Worm (Caenorhabditis elegans): ENCODE results near the gene F11D5.1.

The F11D5.1 gene

ce11 chrX:3343620-3344197 lies 10.8 kb downstream of the F11D5.1 start:
- TF ChIP-seq ceh-16 (tag; optimal IDR thresholded peaks at IDR 0.05) (peak; percentile 23), alr-1 (tag; optimal IDR thresholded peaks at IDR 0.05) (no peak), nhr-77 (tag; optimal IDR thresholded peaks at IDR 0.05) (no peak), sma-9 (GFP tag; optimal IDR thresholded peaks at IDR 0.05) (peak; percentile 1), sma-9 (tag; optimal IDR thresholded peaks at IDR 0.05) (no peak), nhr-10 (tag; optimal IDR thresholded peaks at IDR 0.05) (no peak), nhr-129 (tag; optimal IDR thresholded peaks at IDR 0.05) (peak; percentile 24), nhr-25 (tag; optimal IDR thresholded peaks at IDR 0.05) (peak; percentile 74)

ce11 chrX:3347904-3348441 lies 15.0 kb downstream of the F11D5.1 start, which contains the start of gene ZK816.3:
Gene ZK816.3, plus strand, starts transcription at chrX:3348391.
- TF ChIP-seq sma-9 (GFP tag; optimal IDR thresholded peaks at IDR 0.05) (peak; percentile 33), sma-9 (tag; optimal IDR thresholded peaks at IDR 0.05) (no peak), unc-55 (GFP tag; optimal IDR thresholded peaks at IDR 0.05) (peak; percentile 31), Y55F3AM.14 (GFP tag; optimal IDR thresholded peaks at IDR 0.05) (no peak), nhr-129 (tag; optimal IDR thresholded peaks at IDR 0.05) (peak; percentile 56), nhr-21 (tag; optimal IDR thresholded peaks at IDR 0.05) (peak; percentile 14), sma-3 (GFP tag; optimal IDR thresholded peaks at IDR 0.05) (peak; percentile 38), fos-1 (tag; optimal IDR thresholded peaks at IDR 0.05) (peak; percentile 41), ceh-82 (tag; optimal IDR thresholded peaks at IDR 0.05) (no peak), lin-11 (tag; optimal IDR thresholded peaks at IDR 0.05) (peak; percentile 0), gmeb-1 (tag; optimal IDR thresholded peaks at IDR 0.05) (no peak), mbf-1 (tag; optimal IDR thresholded peaks at IDR 0.05) (no peak), lin-13 (GFP tag; optimal IDR thresholded peaks at IDR 0.05) (peak; percentile 13), crh-2 (tag; optimal IDR thresholded peaks at IDR 0.05) (peak; percentile 12)

- no peak for TF ChIP-seq ztf-11 (tag; optimal IDR thresholded peaks at IDR 0.05)
- TF ChIP-seq blmp-1 (tag; optimal IDR thresholded peaks at IDR 0.05; ENCODE audit: insufficient read depth) = no peak
- TF ChIP-seq zag-1 (tag; optimal IDR thresholded peaks at IDR 0.05) = no peak
- no peak for TF ChIP-seq unc-55 (GFP tag; optimal IDR thresholded peaks at IDR 0.05)
- TF ChIP-seq lin-13 (GFP tag; optimal IDR thresholded peaks at IDR 0.05) = no peak
- no peak for TF ChIP-seq unc-39 (tag; optimal IDR thresholded peaks at IDR 0.05)
- no peak for TF ChIP-seq nhr-12 (tag; optimal IDR thresholded peaks at IDR 0.05)
- no peak for TF ChIP-seq ama-1 (optimal IDR thresholded peaks at IDR 0.05)
- no peak for TF ChIP-seq nhr-10 (tag; optimal IDR thresholded peaks at IDR 0.05)
- TF ChIP-seq R02D3.7 (tag; optimal IDR thresholded peaks at IDR 0.05) = no peak
Observed at ce11 chrX:3350306-3350705, 17.4 kb downstream of the F11D5.1 start, which contains the start of gene nspg-4. Gene nspg-4, minus strand, starts transcription at chrX:3350406.

- TF ChIP-seq ZK546.5 (tag; optimal IDR thresholded peaks at IDR 0.05) (no peak), gmeb-1 (tag; optimal IDR thresholded peaks at IDR 0.05) (no peak), nhr-10 (tag; optimal IDR thresholded peaks at IDR 0.05) (no peak), aly-2 (tag; optimal IDR thresholded peaks at IDR 0.05) (no peak), unc-62 (GFP tag; optimal IDR thresholded peaks at IDR 0.05) (no peak), C34F6.9 (tag; optimal IDR thresholded peaks at IDR 0.05) (no peak), nhr-77 (tag; optimal IDR thresholded peaks at IDR 0.05) (no peak), ama-1 (optimal IDR thresholded peaks at IDR 0.05) (no peak), lin-13 (GFP tag; optimal IDR thresholded peaks at IDR 0.05) (no peak), fos-1 (tag; optimal IDR thresholded peaks at IDR 0.05) (no peak), skn-1 (tag; optimal IDR thresholded peaks at IDR 0.05) (no peak)
Observed at ce11 chrX:3351526-3351925, 18.6 kb downstream of the F11D5.1 start, which contains the start of gene ZK816.1. Gene ZK816.1, plus strand, starts transcription at chrX:3351712.

ce11 chrX:3362378-3362777 lies 29.5 kb downstream of the F11D5.1 start, which contains the start of gene dhs-26:
Gene dhs-26, minus strand, starts transcription at chrX:3362493.
- TF ChIP-seq ceh-16 (tag; optimal IDR thresholded peaks at IDR 0.05) (no peak), sma-3 (GFP tag; optimal IDR thresholded peaks at IDR 0.05) (no peak), snpc-4 (tag; optimal IDR thresholded peaks at IDR 0.05) (no peak), gmeb-1 (tag; optimal IDR thresholded peaks at IDR 0.05) (no peak), F13H6.1 (tag; optimal IDR thresholded peaks at IDR 0.05) (no peak), elt-3 (tag; optimal IDR thresholded peaks at IDR 0.05) (no peak), nhr-6 (tag; optimal IDR thresholded peaks at IDR 0.05) (no peak), nhr-12 (tag; optimal IDR thresholded peaks at IDR 0.05) (no peak), fos-1 (tag; optimal IDR thresholded peaks at IDR 0.05) (no peak), lin-11 (tag; optimal IDR thresholded peaks at IDR 0.05) (no peak), aly-2 (tag; optimal IDR thresholded peaks at IDR 0.05) (no peak), skn-1 (tag; optimal IDR thresholded peaks at IDR 0.05) (no peak), C34F6.9 (tag; optimal IDR thresholded peaks at IDR 0.05) (no peak), ztf-11 (tag; optimal IDR thresholded peaks at IDR 0.05) (no peak), zag-1 (tag; optimal IDR thresholded peaks at IDR 0.05) (no peak), nhr-77 (tag; optimal IDR thresholded peaks at IDR 0.05) (no peak), mdl-1 (tag; optimal IDR thresholded peaks at IDR 0.05) (no peak), nhr-23 (tag; optimal IDR thresholded peaks at IDR 0.05) (no peak)
